Worm (Caenorhabditis elegans) whole organism, L1 larva: Measurements from ENCODE around the gene F18E3.12.

ENCODE experiments used
- C04F5.9 ChIP-seq: sonication (generic microtip); optimal IDR thresholded peaks from 2 replicates; lab custom pipeline; 2016; ENCODE audit warnings: missing genetic modification characterization, missing compliant biosample characterization
- C16A3.4 ChIP-seq: fragments of 150-350 bp; optimal IDR thresholded peaks from 2 replicates; lab custom pipeline; 2014; ENCODE audit warnings: missing biosample characterization, missing genetic modification characterization
- aha-1 ChIP-seq: fragments of 150-350 bp; optimal IDR thresholded peaks from 2 replicates; lab custom pipeline; 2014; ENCODE audit warnings: missing biosample characterization, missing genetic modification characterization
- ama-1 ChIP-seq: fragments of 150-350 bp; optimal IDR thresholded peaks from 2 replicates; lab custom pipeline; 2014
- elt-2 ChIP-seq: sonication (generic microtip); optimal IDR thresholded peaks from 2 replicates; lab custom pipeline; 2016; ENCODE audit warnings: missing genetic modification characterization, mild to moderate bottlenecking, inconsistent platforms, missing compliant biosample characterization, missing genetic modification reagents
- hlh-4 ChIP-seq: sonication (generic microtip); optimal IDR thresholded peaks from 2 replicates; lab custom pipeline; 2016; ENCODE audit warnings: mild to moderate bottlenecking, missing genetic modification characterization, missing compliant biosample characterization
- lin-14 ChIP-seq: fragments of 200-800 bp; sonication (Bioruptor generic); optimal IDR thresholded peaks from 2 replicates; lab custom pipeline; 2018; ENCODE audit warnings: mild to moderate bottlenecking, missing genetic modification characterization, moderate library complexity, missing compliant biosample characterization
- lsy-2 ChIP-seq, 2 experiments: fragments of 150-350 bp; optimal IDR thresholded peaks; 2 replicates each; lab custom pipeline; 2014; ENCODE audit warnings: missing biosample characterization in 2 of 2, missing genetic modification characterization in 2 of 2
- mep-1 ChIP-seq: fragments of 150-350 bp; optimal IDR thresholded peaks from 2 replicates; lab custom pipeline; 2014; ENCODE audit warnings: missing biosample characterization, missing genetic modification characterization
- swsn-7 ChIP-seq: sonication (generic microtip); optimal IDR thresholded peaks from 2 replicates; lab custom pipeline; 2016; ENCODE audit warnings: missing genetic modification characterization, missing compliant biosample characterization
- ztf-11 ChIP-seq, 2 experiments: sonication (generic microtip); optimal IDR thresholded peaks; 2 replicates each; lab custom pipeline; 2016 to 2017; ENCODE audit warnings: missing genetic modification characterization in 2 of 2, missing biosample characterization in 1 of 2, missing compliant biosample characterization in 1 of 2
- ztf-4 ChIP-seq: fragments of 150-350 bp; optimal IDR thresholded peaks from 2 replicates; lab custom pipeline; 2014; ENCODE audit warnings: missing biosample characterization, missing genetic modification characterization

DNA sequence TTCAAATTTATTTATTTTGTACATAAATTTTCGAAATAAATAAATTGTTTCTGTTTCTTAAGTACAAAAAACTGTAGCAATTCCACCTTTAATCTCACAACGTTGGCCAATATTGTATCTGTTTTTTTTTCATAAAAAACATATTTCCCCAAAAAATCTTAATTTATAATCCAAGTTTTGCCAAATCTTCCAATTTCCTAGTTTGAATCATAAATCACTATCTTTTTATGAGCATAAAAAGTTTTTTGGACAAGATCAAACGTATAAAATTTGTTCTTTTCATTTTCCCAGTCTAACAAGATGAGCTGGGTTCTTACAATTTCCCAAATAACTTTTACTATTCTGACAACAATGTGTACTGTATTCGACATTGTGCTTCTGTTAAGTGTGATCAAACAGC, 5.4 kb downstream of the F18E3.12 start, which contains the start of gene srxa-4:
- no peak for TF ChIP-seq swsn-7 (tag; lab: Kevin White, UChicago)
- TF ChIP-seq hlh-4 (tag; lab: Kevin White, UChicago) = no peak
- TF ChIP-seq ama-1 = no peak
- TF ChIP-seq lin-14 (GFP tag; lab: Kevin White, UChicago) = no peak
- no peak for TF ChIP-seq ztf-4 (tag; lab: Kevin White, UChicago)
- TF ChIP-seq elt-2 = no peak
- TF ChIP-seq C16A3.4 (tag; lab: Kevin White, UChicago) = no peak
- TF ChIP-seq mep-1 (tag; lab: Kevin White, UChicago) = no peak
- no peak for TF ChIP-seq lsy-2 (tag; optimal IDR thresholded peaks at IDR 0.05; lab: Kevin White, UChicago)
- TF ChIP-seq aha-1 (tag; lab: Kevin White, UChicago) = no peak
- TF ChIP-seq C04F5.9 (tag; lab: Kevin White, UChicago) = no peak
- TF ChIP-seq ztf-11 (tag; optimal IDR thresholded peaks at IDR 0.05; lab: Kevin White, UChicago) = no peak
